Comparison of ENCODE assay signal across 8 worm cellular contexts in the genomic region with DNA sequence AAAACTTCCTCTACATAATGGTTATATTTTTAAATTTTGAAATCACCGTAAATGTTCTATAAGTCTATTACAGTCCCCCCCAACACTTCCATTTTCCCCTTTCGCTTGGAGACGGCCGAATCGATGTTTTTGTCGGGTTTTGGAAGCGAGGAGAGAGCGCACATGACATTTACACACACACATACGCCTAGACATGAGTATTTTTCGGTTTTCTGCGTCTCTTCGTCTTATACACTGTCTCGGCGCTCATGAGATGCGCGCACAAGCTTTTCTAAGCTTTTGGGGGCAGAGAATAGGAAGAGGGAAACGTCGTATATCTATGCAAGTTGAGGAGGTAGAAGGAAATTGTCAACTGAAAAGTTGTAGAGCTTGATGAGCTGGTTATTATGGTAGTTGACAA.
A peak's percentile ranks its signal among the peaks of the same experiment; 100 is the strongest.
TF ChIP-seq lines count a peak whose summit lies in the region.

No protein-coding gene starts in this region.

TF ChIP-seq in whole organism, L1 larva, 84 proteins besides CTCF, POLR2A, EP300 and RAD21 (continues in another document):
- TF ChIP-seq aha-1 (tag; optimal IDR thresholded peaks at IDR 0.05; lab: Kevin White, UChicago) (no peak), irx-1 (tag; optimal IDR thresholded peaks at IDR 0.05; lab: Kevin White, UChicago) (no peak), snu-23 (GFP tag; optimal IDR thresholded peaks at IDR 0.05; lab: Kevin White, UChicago) (peak; percentile 12), blmp-1 (tag; optimal IDR thresholded peaks at IDR 0.05; lab: Kevin White, UChicago) (peak; percentile 31), hlh-4 (tag; optimal IDR thresholded peaks at IDR 0.05; lab: Kevin White, UChicago) (no peak), mdl-1 (tag; optimal IDR thresholded peaks at IDR 0.05; lab: Kevin White, UChicago) (peak in 1 of 2 experiments; percentile 69), nhr-12 (tag; optimal IDR thresholded peaks at IDR 0.05; lab: Kevin White, UChicago) (no peak), lin-35 (GFP tag; optimal IDR thresholded peaks at IDR 0.05; lab: Kevin White, UChicago) (peak in 1 of 2 experiments; percentile 49), hpl-2 (GFP tag; optimal IDR thresholded peaks at IDR 0.05; lab: Kevin White, UChicago) (no peak), ceh-82 (tag; optimal IDR thresholded peaks at IDR 0.05; lab: Kevin White, UChicago) (peak in 1 of 3 experiments; percentile 4), ztf-4 (tag; optimal IDR thresholded peaks at IDR 0.05; lab: Kevin White, UChicago) (no peak)

TF ChIP-seq in whole organism, L2 larva, 48 proteins besides CTCF, POLR2A, EP300 and RAD21:
- peak; percentile 4 for TF ChIP-seq mab-5 (tag; optimal IDR thresholded peaks at IDR 0.05; lab: Kevin White, UChicago)
- TF ChIP-seq nhr-129 (tag; optimal IDR thresholded peaks at IDR 0.05; lab: Kevin White, UChicago) = peak; percentile 57
- TF ChIP-seq sma-9 (GFP tag; optimal IDR thresholded peaks at IDR 0.05; lab: Kevin White, UChicago) = no peak
- no peak for TF ChIP-seq sma-9 (tag; optimal IDR thresholded peaks at IDR 0.05; lab: Kevin White, UChicago)
- TF ChIP-seq lsy-2 (tag; optimal IDR thresholded peaks at IDR 0.05; lab: Kevin White, UChicago) = peak in 1 of 2 experiments; percentile 31
- TF ChIP-seq ztf-4 (tag; optimal IDR thresholded peaks at IDR 0.05; lab: Kevin White, UChicago) = no peak

TF ChIP-seq in whole organism, L3 larva, 47 proteins besides CTCF, POLR2A, EP300 and RAD21 (continues in another document):
- TF ChIP-seq unc-62 (GFP tag; optimal IDR thresholded peaks at IDR 0.05; lab: Kevin White, UChicago) (no peak), aly-2 (tag; optimal IDR thresholded peaks at IDR 0.05; lab: Kevin White, UChicago) (no peak), nhr-76 (tag; optimal IDR thresholded peaks at IDR 0.05; lab: Kevin White, UChicago) (no peak), nhr-11 (tag; optimal IDR thresholded peaks at IDR 0.05; lab: Kevin White, UChicago) (no peak), elt-1 (tag; optimal IDR thresholded peaks at IDR 0.05; lab: Kevin White, UChicago) (no peak), elt-2 (tag; optimal IDR thresholded peaks at IDR 0.05; lab: Kevin White, UChicago) (no peak), egl-5 (tag; optimal IDR thresholded peaks at IDR 0.05; lab: Kevin White, UChicago) (peak; percentile 34), elt-3 (tag; optimal IDR thresholded peaks at IDR 0.05; lab: Kevin White, UChicago) (no peak), ceh-82 (tag; optimal IDR thresholded peaks at IDR 0.05; lab: Kevin White, UChicago) (no peak), lin-39 (tag; optimal IDR thresholded peaks at IDR 0.05; lab: Kevin White, UChicago) (peak; percentile 0), nhr-25 (tag; optimal IDR thresholded peaks at IDR 0.05; lab: Kevin White, UChicago) (no peak), nhr-77 (tag; optimal IDR thresholded peaks at IDR 0.05; lab: Kevin White, UChicago) (no peak), ama-1 (optimal IDR thresholded peaks at IDR 0.05; lab: Kevin White, UChicago) (no peak)

TF ChIP-seq in whole organism, L4 larva, 104 proteins besides CTCF, POLR2A, EP300 and RAD21 (continues in another document):
- TF ChIP-seq lin-13 (GFP tag; optimal IDR thresholded peaks at IDR 0.05; lab: Kevin White, UChicago) (no peak), mdl-1 (tag; optimal IDR thresholded peaks at IDR 0.05; lab: Kevin White, UChicago) (peak in 1 of 2 experiments; percentile 58), mdt-29 (GFP tag; IDR thresholded peaks at IDR 0.05; lab: Robert Waterston, UW) (no peak), aha-1 (tag; lab: Kevin White, UChicago) (peak; percentile 60), dmd-9 (GFP tag; IDR thresholded peaks at IDR 0.05; lab: Robert Waterston, UW) (no peak), aly-2 (tag; optimal IDR thresholded peaks at IDR 0.05; lab: Kevin White, UChicago) (no peak), saeg-2 (GFP tag; IDR thresholded peaks at IDR 0.05; lab: Robert Waterston, UW) (no peak), hlh-30 (tag; optimal IDR thresholded peaks at IDR 0.05; lab: Kevin White, UChicago; ENCODE audit: insufficient read depth) (peak; percentile 97), unc-62 (GFP tag; optimal IDR thresholded peaks at IDR 0.05 in 1 of 2; lab: Kevin White, UChicago) (peak in 1 of 2 experiments; percentile 1), unc-62 (tag; optimal IDR thresholded peaks at IDR 0.05; lab: Kevin White, UChicago) (no peak), F26F4.8 (GFP tag; conservative IDR thresholded peaks at IDR 0.05; lab: Robert Waterston, UW) (no peak), hmg-1.1 (GFP tag; IDR thresholded peaks at IDR 0.05; lab: Robert Waterston, UW) (peak; percentile 48; the same call in 1 of the 2 replicates)

TF ChIP-seq in whole organism, late embryonic, 69 proteins besides CTCF, POLR2A, EP300 and RAD21:
- TF ChIP-seq pag-3 (tag; optimal IDR thresholded peaks at IDR 0.05; lab: Kevin White, UChicago; ENCODE audit: borderline replicate concordance) (no peak), nfya-1 (tag; optimal IDR thresholded peaks at IDR 0.05; lab: Kevin White, UChicago) (peak; percentile 30), ztf-16 (tag; optimal IDR thresholded peaks at IDR 0.05; lab: Kevin White, UChicago) (no peak), hlh-13 (GFP tag; optimal IDR thresholded peaks at IDR 0.05; lab: Kevin White, UChicago) (no peak), ceh-2 (tag; optimal IDR thresholded peaks at IDR 0.05; lab: Kevin White, UChicago) (no peak), hlh-30 (tag; optimal IDR thresholded peaks at IDR 0.05; lab: Kevin White, UChicago; ENCODE audit: insufficient read depth) (peak; percentile 78), hlh-15 (tag; optimal IDR thresholded peaks at IDR 0.05; lab: Kevin White, UChicago) (no peak), pat-9 (tag; optimal IDR thresholded peaks at IDR 0.05; lab: Kevin White, UChicago) (no peak), ceh-48 (tag; optimal IDR thresholded peaks at IDR 0.05; lab: Kevin White, UChicago) (no peak), C08G9.2 (tag; optimal IDR thresholded peaks at IDR 0.05; lab: Kevin White, UChicago) (no peak), pha-2 (tag; optimal IDR thresholded peaks at IDR 0.05; lab: Kevin White, UChicago) (no peak), sox-4 (tag; optimal IDR thresholded peaks at IDR 0.05; lab: Kevin White, UChicago) (no peak)

TF ChIP-seq in whole organism, midembryonic, 9 proteins besides CTCF, POLR2A, EP300 and RAD21:
- TF ChIP-seq ztf-23 (GFP tag; IDR thresholded peaks at IDR 0.05; lab: Robert Waterston, UW) = 0 out of 2 replicates have a peak, but pooled peaks have one; percentile 15
- TF ChIP-seq cog-1 (tag; optimal IDR thresholded peaks at IDR 0.05; lab: Kevin White, UChicago) = no peak
TF ChIP-seq in whole organism, midembryonic: peak in this region for 1.

TF ChIP-seq in whole organism, mixed stage, embryonic, 35 proteins besides CTCF, POLR2A, EP300 and RAD21:
- no peak for TF ChIP-seq ztf-11 (tag; optimal IDR thresholded peaks at IDR 0.05; lab: Kevin White, UChicago)
- peak; percentile 2 for TF ChIP-seq drap-1 (GFP tag; optimal IDR thresholded peaks at IDR 0.05; lab: Kevin White, UChicago)
- TF ChIP-seq mls-2 (tag; optimal IDR thresholded peaks at IDR 0.05; lab: Kevin White, UChicago) = no peak
- no peak for TF ChIP-seq lin-13 (tag; optimal IDR thresholded peaks at IDR 0.05; lab: Kevin White, UChicago)
- no peak for TF ChIP-seq M03D4.4 (tag; optimal IDR thresholded peaks at IDR 0.05; lab: Kevin White, UChicago)
- no peak for TF ChIP-seq unc-39 (tag; optimal IDR thresholded peaks at IDR 0.05; lab: Kevin White, UChicago)
- TF ChIP-seq nhr-76 (tag; optimal IDR thresholded peaks at IDR 0.05; lab: Kevin White, UChicago) = no peak

TF ChIP-seq in whole organism, young adult, 124 proteins besides CTCF, POLR2A, EP300 and RAD21:
- no peak for TF ChIP-seq D2030.7 (GFP tag; IDR thresholded peaks at IDR 0.05; lab: Robert Waterston, UW)
- peak; percentile 86 for TF ChIP-seq hmg-1.2 (GFP tag; IDR thresholded peaks at IDR 0.05; lab: Robert Waterston, UW)
- TF ChIP-seq mcd-1 (GFP tag; IDR thresholded peaks at IDR 0.05; lab: Robert Waterston, UW) = no peak
- no peak for TF ChIP-seq nhr-179 (tag; optimal IDR thresholded peaks at IDR 0.05; lab: Kevin White, UChicago)
- TF ChIP-seq hlh-12 (tag; optimal IDR thresholded peaks at IDR 0.05; lab: Kevin White, UChicago) = no peak
- 0 out of 2 replicates have a peak, but pooled peaks have one; percentile 41 for TF ChIP-seq let-526 (GFP tag; IDR thresholded peaks at IDR 0.05; lab: Robert Waterston, UW)
- TF ChIP-seq madf-8 (GFP tag; conservative IDR thresholded peaks at IDR 0.05; lab: Robert Waterston, UW) = no peak
- TF ChIP-seq snpc-1.3 (tag; optimal IDR thresholded peaks at IDR 0.05; lab: Kevin White, UChicago; ENCODE audit: insufficient read depth) = no peak
